Fruit fly (Drosophila melanogaster) whole organism, adult: ENCODE results near the gene CG15536.

Source experiments
- CG11617 ChIP-seq: fragments of 200-800 bp; sonication (Bioruptor generic); optimal IDR thresholded peaks from 2 replicates; lab custom pipeline; 2017; ENCODE audit warnings: mild to moderate bottlenecking, missing biosample characterization, missing genetic modification reagents, missing genetic modification characterization
- CG12768 ChIP-seq: fragments of 200-800 bp; sonication (Bioruptor generic); optimal IDR thresholded peaks from 2 replicates; lab custom pipeline; 2017; ENCODE audit warnings: missing biosample characterization, missing genetic modification characterization, mild to moderate bottlenecking, moderate library complexity, missing genetic modification reagents
- CG14711 ChIP-seq: fragments of 200-800 bp; sonication (Bioruptor generic); optimal IDR thresholded peaks from 2 replicates; lab custom pipeline; 2018; ENCODE audit warnings: missing biosample characterization, mild to moderate bottlenecking, missing genetic modification characterization, moderate library complexity
- CG1620 ChIP-seq: fragments of 200-800 bp; sonication (Bioruptor generic); optimal IDR thresholded peaks from 2 replicates; lab custom pipeline; 2016; ENCODE audit warnings: missing biosample characterization, missing genetic modification characterization
- CG33017 ChIP-seq: fragments of 200-800 bp; sonication (Bioruptor generic); optimal IDR thresholded peaks from 2 replicates; lab custom pipeline; 2018; ENCODE audit warnings: missing biosample characterization, mild to moderate bottlenecking, missing genetic modification characterization, moderate library complexity
- CG5204 ChIP-seq: fragments of 200-800 bp; sonication (Bioruptor generic); optimal IDR thresholded peaks from 2 replicates; lab custom pipeline; 2016; ENCODE audit warnings: missing biosample characterization, missing genetic modification characterization
- CG7045 ChIP-seq: fragments of 200-800 bp; sonication (Bioruptor generic); optimal IDR thresholded peaks from 2 replicates; lab custom pipeline; 2017; ENCODE audit warnings: missing biosample characterization, mild to moderate bottlenecking, missing genetic modification characterization
- CG7101 ChIP-seq: fragments of 200-800 bp; sonication (Bioruptor generic); optimal IDR thresholded peaks from 2 replicates; lab custom pipeline; 2018; ENCODE audit warnings: missing biosample characterization, mild to moderate bottlenecking, missing genetic modification characterization, moderate library complexity
- Clk ChIP-seq: fragments of 200-800 bp; sonication (Bioruptor generic); optimal IDR thresholded peaks from 2 replicates; lab custom pipeline; 2017; ENCODE audit warnings: missing biosample characterization, missing genetic modification characterization
- Crg-1 ChIP-seq: fragments of 200-800 bp; sonication (Bioruptor generic); optimal IDR thresholded peaks from 2 replicates; lab custom pipeline; 2016; ENCODE audit warnings: missing biosample characterization, missing genetic modification characterization
- Hr96 ChIP-seq: fragments of 200-800 bp; sonication (Bioruptor generic); optimal IDR thresholded peaks from 2 replicates; lab custom pipeline; 2016; ENCODE audit warnings: missing biosample characterization, missing genetic modification characterization
- Mnt ChIP-seq: fragments of 200-800 bp; sonication (Bioruptor generic); optimal IDR thresholded peaks from 2 replicates; lab custom pipeline; 2016; ENCODE audit warnings: missing biosample characterization, mild to moderate bottlenecking, missing genetic modification characterization
- bab1 ChIP-seq: fragments of 200-800 bp; sonication (Bioruptor generic); optimal IDR thresholded peaks from 3 replicates; lab custom pipeline; 2019; ENCODE audit warnings: missing biosample characterization, mild to moderate bottlenecking, missing genetic modification characterization, moderate library complexity
- cic ChIP-seq: fragments of 200-800 bp; sonication (Bioruptor generic); optimal IDR thresholded peaks from 2 replicates; lab custom pipeline; 2017; ENCODE audit warnings: missing biosample characterization, mild to moderate bottlenecking, missing genetic modification characterization, moderate library complexity
- cnc ChIP-seq, 2 experiments: fragments of >200 bp; optimal IDR thresholded peaks; 2 replicates each; lab custom pipeline; 2017
- kay ChIP-seq: fragments of 200-800 bp; sonication (Bioruptor generic); peaks from one replicate; lab custom pipeline; 2016; ENCODE audit warnings: missing biosample characterization, missing genetic modification characterization, borderline replicate concordance
- ovo ChIP-seq: fragments of 200-800 bp; sonication (Bioruptor generic); optimal IDR thresholded peaks from 2 replicates; lab custom pipeline; 2016; ENCODE audit warnings: missing biosample characterization, missing genetic modification characterization
- pad ChIP-seq: fragments of 200-800 bp; sonication (Bioruptor generic); optimal IDR thresholded peaks from 3 replicates; lab custom pipeline; 2017; ENCODE audit warnings: missing biosample characterization, missing genetic modification characterization, mild to moderate bottlenecking, moderate library complexity, missing genetic modification reagents
- tj ChIP-seq: fragments of 200-800 bp; sonication (Bioruptor generic); optimal IDR thresholded peaks from 3 replicates; lab custom pipeline; 2017; ENCODE audit warnings: missing biosample characterization, mild to moderate bottlenecking, missing genetic modification characterization, moderate library complexity
- toe ChIP-seq: fragments of 200-800 bp; sonication (Bioruptor generic); optimal IDR thresholded peaks from 2 replicates; lab custom pipeline; 2016; ENCODE audit warnings: missing biosample characterization, missing genetic modification characterization

CG15536 gene

dm6 chr3R:30390304-30390703 is 34.7 kb downstream of the CG15536 start:
- TF ChIP-seq kay (GFP tag; lab: Kevin White, UChicago), result peak; percentile 15
- no peak for TF ChIP-seq CG5204 (GFP tag; lab: Kevin White, UChicago)

dm6 chr3R:30389096-30389495 is 35.9 kb downstream of the CG15536 start:
- TF ChIP-seq CG5204 (GFP tag; lab: Kevin White, UChicago) (no peak), CG33017 (tag; lab: Kevin White, UChicago) (no peak), CG7101 (no peak), Crg-1 (GFP tag; lab: Kevin White, UChicago) (no peak), cic (GFP tag; lab: Kevin White, UChicago) (no peak), tj (GFP tag; lab: Kevin White, UChicago) (peak; percentile 23), pad (GFP tag; lab: Kevin White, UChicago) (no peak), kay (GFP tag; lab: Kevin White, UChicago) (peak; percentile 39), CG11617 (GFP tag; lab: Kevin White, UChicago) (no peak)

- TF ChIP-seq kay (GFP tag; lab: Kevin White, UChicago) (peak; percentile 99), bab1 (GFP tag; lab: Kevin White, UChicago) (peak; percentile 84), toe (GFP tag; lab: Kevin White, UChicago) (peak; percentile 96), CG12768 (GFP tag; lab: Kevin White, UChicago) (peak; percentile 94), ovo (GFP tag; lab: Kevin White, UChicago) (peak; percentile 58), CG5204 (GFP tag; lab: Kevin White, UChicago) (peak; percentile 97), CG11617 (GFP tag; lab: Kevin White, UChicago) (peak; percentile 98), CG1620 (GFP tag; lab: Kevin White, UChicago) (peak; percentile 72), tj (GFP tag; lab: Kevin White, UChicago) (peak; percentile 85), cnc (optimal IDR thresholded peaks at IDR 0.05; lab: Kevin White, UChicago) (peak in 1 of 2 experiments; percentile 11), CG7045 (GFP tag; lab: Kevin White, UChicago) (peak; percentile 97), Clk (peak; percentile 95), Mnt (peak; percentile 65), Hr96 (peak; percentile 94), cic (GFP tag; lab: Kevin White, UChicago) (peak; percentile 10), CG7101 (peak; percentile 90), pad (GFP tag; lab: Kevin White, UChicago) (peak; percentile 85), CG33017 (tag; lab: Kevin White, UChicago) (peak; percentile 88), CG14711 (tag; lab: Kevin White, UChicago) (peak; percentile 90), Crg-1 (GFP tag; lab: Kevin White, UChicago) (peak; percentile 68)
Measured at dm6 chr3R:30388215-30388871, 36.6 kb downstream of the CG15536 start.

- TF ChIP-seq ovo (GFP tag; lab: Kevin White, UChicago), result peak; percentile 68
- TF ChIP-seq kay (GFP tag; lab: Kevin White, UChicago), result no peak
- no peak for TF ChIP-seq cnc (optimal IDR thresholded peaks at IDR 0.05; lab: Kevin White, UChicago)
- TF ChIP-seq cic (GFP tag; lab: Kevin White, UChicago), result no peak
- no peak for TF ChIP-seq CG7045 (GFP tag; lab: Kevin White, UChicago)
- TF ChIP-seq CG11617 (GFP tag; lab: Kevin White, UChicago), result no peak
- TF ChIP-seq CG1620 (GFP tag; lab: Kevin White, UChicago), result no peak
- no peak for TF ChIP-seq tj (GFP tag; lab: Kevin White, UChicago)
- TF ChIP-seq CG14711 (tag; lab: Kevin White, UChicago), result no peak
- no peak for TF ChIP-seq Hr96
- TF ChIP-seq CG33017 (tag; lab: Kevin White, UChicago), result no peak
- no peak for TF ChIP-seq CG12768 (GFP tag; lab: Kevin White, UChicago)
- no peak for TF ChIP-seq bab1 (GFP tag; lab: Kevin White, UChicago)
- no peak for TF ChIP-seq Crg-1 (GFP tag; lab: Kevin White, UChicago)
- no peak for TF ChIP-seq Clk
- peak; percentile 40 for TF ChIP-seq Mnt
Measured at dm6 chr3R:30387515-30388178, 37.3 kb downstream of the CG15536 start, which contains the start of the genes Fer2LCH and Fer1HCH. Fer2LCH (plus strand) TSS chr3R:30387804. Fer1HCH (minus strand) TSS chr3R:30388178.

- TF ChIP-seq cnc (optimal IDR thresholded peaks at IDR 0.05; lab: Kevin White, UChicago) (no peak), CG5204 (GFP tag; lab: Kevin White, UChicago) (no peak), pad (GFP tag; lab: Kevin White, UChicago) (peak; percentile 96), Hr96 (no peak), kay (GFP tag; lab: Kevin White, UChicago) (peak; percentile 56), cic (GFP tag; lab: Kevin White, UChicago) (peak; percentile 64), bab1 (GFP tag; lab: Kevin White, UChicago) (peak; percentile 61), Crg-1 (GFP tag; lab: Kevin White, UChicago) (no peak), Clk (no peak), tj (GFP tag; lab: Kevin White, UChicago) (no peak), toe (GFP tag; lab: Kevin White, UChicago) (no peak), CG12768 (GFP tag; lab: Kevin White, UChicago) (peak; percentile 73), CG7045 (GFP tag; lab: Kevin White, UChicago) (no peak), ovo (GFP tag; lab: Kevin White, UChicago) (peak; percentile 100), CG11617 (GFP tag; lab: Kevin White, UChicago) (peak; percentile 28), CG1620 (GFP tag; lab: Kevin White, UChicago) (no peak), CG33017 (tag; lab: Kevin White, UChicago) (peak; percentile 44), CG14711 (tag; lab: Kevin White, UChicago) (peak; percentile 25), CG7101 (peak; percentile 6), Mnt (peak; percentile 91)
Measured at dm6 chr3R:30386759-30387437, 38.1 kb downstream of the CG15536 start.
